Worm (Caenorhabditis elegans): Measurements from ENCODE around the gene scl-11.

Gene scl-11

DNA sequence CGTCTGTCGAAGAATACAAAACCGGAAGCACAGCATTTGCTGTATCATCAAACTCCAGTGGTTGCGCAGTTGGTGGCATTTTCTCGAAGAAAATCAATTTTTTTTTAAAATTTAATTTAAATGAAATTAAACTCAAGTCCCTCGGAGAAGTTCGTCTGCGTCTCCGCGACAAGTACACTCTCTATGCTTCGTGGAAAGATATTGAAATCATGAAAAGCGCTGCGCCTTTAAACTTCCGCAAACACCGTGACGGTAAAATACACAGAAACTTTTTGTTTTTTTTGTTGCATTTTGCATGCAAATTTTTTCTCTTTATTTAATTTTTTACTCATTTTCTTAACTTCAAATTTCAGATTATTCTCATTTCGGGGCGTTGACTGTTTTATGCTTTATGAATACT, 47.5 kb downstream of the scl-11 start, which contains the start of the genes dli-1, tin-9.2 and exos-4.1:
dli-1 (minus strand) TSS at position 141 of the 400 bp plus-strand sequence.
tin-9.2 (plus strand) TSS at position 344 of the 400 bp plus-strand sequence.
exos-4.1 (plus strand) TSS at position 348 of the 400 bp plus-strand sequence.
- TF ChIP-seq lin-14 (GFP tag; optimal IDR thresholded peaks at IDR 0.05) = no peak
- no peak for TF ChIP-seq nhr-12 (tag; optimal IDR thresholded peaks at IDR 0.05)
- TF ChIP-seq nhr-85 (tag) = peak; percentile 83
- no peak for TF ChIP-seq nhr-28 (tag; optimal IDR thresholded peaks at IDR 0.05)
- TF ChIP-seq alr-1 (tag; optimal IDR thresholded peaks at IDR 0.05; ENCODE audit: borderline replicate concordance) = no peak
- TF ChIP-seq isw-1 (GFP tag; IDR thresholded peaks at IDR 0.05) = peak; percentile 79
- TF ChIP-seq C34B4.2 (tag; optimal IDR thresholded peaks at IDR 0.05) = no peak
- TF ChIP-seq hlh-17 (GFP tag; optimal IDR thresholded peaks at IDR 0.05; ENCODE audit: borderline replicate concordance) = no peak
- TF ChIP-seq pax-3 (tag; optimal IDR thresholded peaks at IDR 0.05) = no peak
- no peak for TF ChIP-seq vab-15 (tag; optimal IDR thresholded peaks at IDR 0.05)
- no peak for TF ChIP-seq pag-3 (tag; optimal IDR thresholded peaks at IDR 0.05; ENCODE audit: borderline replicate concordance, insufficient read depth)
- TF ChIP-seq lsy-2 (tag; optimal IDR thresholded peaks at IDR 0.05) = peak; percentile 89 to 90
- peak; percentile 81 for TF ChIP-seq tbx-2 (tag; optimal IDR thresholded peaks at IDR 0.05)
- TF ChIP-seq aly-2 (tag; optimal IDR thresholded peaks at IDR 0.05) = no peak
- TF ChIP-seq unc-130 (tag; optimal IDR thresholded peaks at IDR 0.05) = no peak
- peak; percentile 41 to 62 (median 62) for TF ChIP-seq ceh-82 (tag; optimal IDR thresholded peaks at IDR 0.05)
- TF ChIP-seq swsn-7 (tag; optimal IDR thresholded peaks at IDR 0.05) = peak; percentile 74
- peak; percentile 80 to 82 for TF ChIP-seq lin-35 (GFP tag; optimal IDR thresholded peaks at IDR 0.05)
- peak; percentile 62 for TF ChIP-seq lin-15B (tag; optimal IDR thresholded peaks at IDR 0.05)
- peak; percentile 50 for TF ChIP-seq C04F5.9 (tag; optimal IDR thresholded peaks at IDR 0.05)
- no peak for TF ChIP-seq hlh-4 (tag; optimal IDR thresholded peaks at IDR 0.05)
- peak; percentile 53 for TF ChIP-seq C16A3.4 (tag; optimal IDR thresholded peaks at IDR 0.05)
- TF ChIP-seq mep-1 (tag; optimal IDR thresholded peaks at IDR 0.05) = peak; percentile 95
- peak; percentile 49 for TF ChIP-seq egl-13 (tag; optimal IDR thresholded peaks at IDR 0.05)
- TF ChIP-seq blmp-1 (tag; optimal IDR thresholded peaks at IDR 0.05) = peak; percentile 62
- no peak for TF ChIP-seq elt-2 (tag; optimal IDR thresholded peaks at IDR 0.05)
- no peak for TF ChIP-seq sox-4 (tag; optimal IDR thresholded peaks at IDR 0.05)
- TF ChIP-seq snpc-4 (tag; optimal IDR thresholded peaks at IDR 0.05) = peak; percentile 57
- no peak for TF ChIP-seq nhr-237 (tag; optimal IDR thresholded peaks at IDR 0.05)
- peak; percentile 25 for TF ChIP-seq lin-13 (GFP tag; optimal IDR thresholded peaks at IDR 0.05)
- TF ChIP-seq nhr-90 (tag; optimal IDR thresholded peaks at IDR 0.05; ENCODE audit: poor library complexity) = peak; percentile 63
- no peak for TF ChIP-seq fkh-10 (GFP tag; optimal IDR thresholded peaks at IDR 0.05)
- peak; percentile 14 for TF ChIP-seq jun-1 (tag; optimal IDR thresholded peaks at IDR 0.05)
- TF ChIP-seq nhr-19 (GFP tag; conservative IDR thresholded peaks at IDR 0.05) = peak; percentile 76
- no peak for TF ChIP-seq ceh-90 (tag; optimal IDR thresholded peaks at IDR 0.05)
- TF ChIP-seq pqm-1 (tag; optimal IDR thresholded peaks at IDR 0.05) = no peak
- TF ChIP-seq fkh-8 (tag; optimal IDR thresholded peaks at IDR 0.05) = peak; percentile 50
- peak; percentile 94 for TF ChIP-seq F16B12.6 (tag; optimal IDR thresholded peaks at IDR 0.05)
- peak; percentile 46 for TF ChIP-seq lir-3 (tag; optimal IDR thresholded peaks at IDR 0.05; ENCODE audit: poor library complexity)
- no peak for TF ChIP-seq unc-30 (tag; optimal IDR thresholded peaks at IDR 0.05)
- peak; percentile 73 to 84 (median 79) for TF ChIP-seq dpl-1 (GFP tag; optimal IDR thresholded peaks at IDR 0.05)
- peak; percentile 51 for TF ChIP-seq irx-1 (tag; optimal IDR thresholded peaks at IDR 0.05)
- peak in 1 of 6 experiments; percentile 39 for TF ChIP-seq elt-3 (tag; optimal IDR thresholded peaks at IDR 0.05)
- peak; percentile 74 for TF ChIP-seq dsc-1 (tag; optimal IDR thresholded peaks at IDR 0.05)
- peak; percentile 88 for TF ChIP-seq nhr-71 (tag; optimal IDR thresholded peaks at IDR 0.05)
- peak; percentile 13; the same call in 1 of the 2 replicates for TF ChIP-seq grh-1 (GFP tag; IDR thresholded peaks at IDR 0.05)
- no peak for TF ChIP-seq tlp-1 (tag; optimal IDR thresholded peaks at IDR 0.05)
- TF ChIP-seq mef-2 (tag; optimal IDR thresholded peaks at IDR 0.05) = no peak
- peak; percentile 86 for TF ChIP-seq snu-23 (GFP tag; optimal IDR thresholded peaks at IDR 0.05)
- no peak for TF ChIP-seq aha-1 (tag; optimal IDR thresholded peaks at IDR 0.05)
- no peak for TF ChIP-seq ztf-11 (tag; optimal IDR thresholded peaks at IDR 0.05)
- TF ChIP-seq zag-1 (tag; optimal IDR thresholded peaks at IDR 0.05) = no peak
- no peak for TF ChIP-seq ceh-8 (GFP tag; optimal IDR thresholded peaks at IDR 0.05)
